Worm (Caenorhabditis elegans) whole organism, mixed stage, embryonic: ENCODE data around the gene cyp-35B2.

Source experiments
- ces-1 ChIP-seq: fragments of 150-350 bp; optimal IDR thresholded peaks from 2 replicates; lab custom pipeline; 2014; ENCODE audit warnings: missing biosample characterization, missing genetic modification reagents, missing genetic modification characterization
- flh-1 ChIP-seq: fragments of 200-800 bp; sonication (Bioruptor generic); optimal IDR thresholded peaks from 2 replicates; lab custom pipeline; 2018; ENCODE audit warnings: mild to moderate bottlenecking, missing genetic modification characterization, moderate library complexity, missing compliant biosample characterization
- lin-13 ChIP-seq: fragments of 150-350 bp; optimal IDR thresholded peaks from 2 replicates; lab custom pipeline; 2014; ENCODE audit warnings: missing biosample characterization, missing genetic modification characterization

- no peak for TF ChIP-seq flh-1
- TF ChIP-seq ces-1 (GFP tag; lab: Kevin White, UChicago): no peak
- TF ChIP-seq lin-13 (tag; lab: Kevin White, UChicago): no peak
Observed at ce11 chrV:3927522-3927921, 14.4 kb upstream of the cyp-35B2 start.
